Worm (Caenorhabditis elegans): ENCODE measurements around the gene nhr-234.

DNA sequence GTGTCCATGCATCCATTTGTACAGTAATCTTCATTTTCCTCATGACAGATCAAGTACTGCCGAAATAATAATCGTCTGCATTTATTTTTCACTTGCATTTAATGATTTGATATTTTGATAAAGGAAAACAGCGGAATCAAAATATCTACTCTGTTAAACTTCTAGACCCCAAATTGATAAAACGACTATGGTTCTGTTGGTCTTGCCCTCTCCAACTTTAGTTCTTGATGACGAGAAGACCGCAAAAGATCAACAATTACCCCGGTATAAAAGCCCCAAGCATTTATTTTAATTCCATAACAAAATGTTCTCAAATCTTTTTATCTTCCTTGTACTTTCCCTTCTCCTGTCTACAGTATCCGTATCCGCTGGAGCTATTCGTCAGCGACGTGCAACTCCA, 27.8 kb upstream of the nhr-234 start, which contains the start of gene Y38E10A.9:
- TF ChIP-seq eyg-1 (tag; optimal IDR thresholded peaks at IDR 0.05) (no peak), pqm-1 (tag; optimal IDR thresholded peaks at IDR 0.05) (no peak), hlh-30 (tag; optimal IDR thresholded peaks at IDR 0.05; ENCODE audit: insufficient read depth) (no peak), nhr-11 (tag; optimal IDR thresholded peaks at IDR 0.05) (no peak), dve-1 (tag; optimal IDR thresholded peaks at IDR 0.05) (no peak), fkh-10 (GFP tag; optimal IDR thresholded peaks at IDR 0.05) (no peak), pag-3 (tag; optimal IDR thresholded peaks at IDR 0.05; ENCODE audit: borderline replicate concordance) (no peak), ama-1 (optimal IDR thresholded peaks at IDR 0.05) (no peak), sox-4 (tag; optimal IDR thresholded peaks at IDR 0.05) (no peak), F13H6.1 (tag; optimal IDR thresholded peaks at IDR 0.05) (no peak), hlh-15 (tag; optimal IDR thresholded peaks at IDR 0.05) (no peak), dmd-4 (tag; optimal IDR thresholded peaks at IDR 0.05; ENCODE audit: borderline replicate concordance) (no peak), lin-11 (tag; optimal IDR thresholded peaks at IDR 0.05) (no peak)

Measured in whole organism, late embryonic.